Fruit fly (Drosophila melanogaster) whole organism, embryonic: ENCODE results near the gene CG13920.

ENCODE experiments used
- B-H1 ChIP-seq: fragments of 200-800 bp; sonication (Bioruptor generic); IDR thresholded peaks from 3 replicates; pipeline ENCODE4 v1.3.6; 2022; ENCODE audit warnings: missing biosample characterization, missing genetic modification characterization
- CG10431 ChIP-seq: fragments of 200-800 bp; sonication (Bioruptor generic); optimal IDR thresholded peaks from 3 replicates; lab custom pipeline; 2018; ENCODE audit warnings: missing biosample characterization, mild to moderate bottlenecking, missing genetic modification characterization
- CG11085 ChIP-seq: fragments of 200-800 bp; sonication (Bioruptor generic); IDR thresholded peaks from 2 replicates; pipeline ENCODE4 v1.3.6; 2022; ENCODE audit warnings: missing biosample characterization, missing genetic modification characterization
- CG11093 ChIP-seq: fragments of 200-800 bp; sonication (Bioruptor generic); IDR thresholded peaks from 3 replicates; pipeline ENCODE4 v1.3.6; 2022; ENCODE audit warnings: missing biosample characterization, missing genetic modification characterization
- CG11456 ChIP-seq: fragments of 200-800 bp; sonication (Bioruptor generic); IDR thresholded peaks from 3 replicates; pipeline ENCODE4 v1.3.6; 2022; ENCODE audit warnings: missing biosample characterization, missing genetic modification characterization
- CG13624 ChIP-seq: fragments of 200-800 bp; sonication (Bioruptor generic); optimal IDR thresholded peaks from 2 replicates; lab custom pipeline; 2016; ENCODE audit warnings: missing biosample characterization, missing genetic modification characterization
- CG13775 ChIP-seq: fragments of 200-800 bp; sonication (Bioruptor generic); optimal IDR thresholded peaks from 3 replicates; lab custom pipeline; 2017; ENCODE audit warnings: missing biosample characterization, mild to moderate bottlenecking, missing genetic modification characterization
- CG14014 ChIP-seq: fragments of 200-800 bp; sonication (Bioruptor generic); IDR thresholded peaks from 2 replicates; pipeline ENCODE4 v1.3.6; 2022; ENCODE audit warnings: missing biosample characterization, missing genetic modification characterization
- CG15696 ChIP-seq: fragments of 200-800 bp; sonication (Bioruptor generic); optimal IDR thresholded peaks from 2 replicates; lab custom pipeline; 2019; ENCODE audit warnings: missing biosample characterization, mild to moderate bottlenecking, missing genetic modification characterization, moderate library complexity
- CG1602 ChIP-seq: fragments of 200-800 bp; sonication (Bioruptor generic); optimal IDR thresholded peaks from 3 replicates; lab custom pipeline; 2016; ENCODE audit warnings: missing biosample characterization, missing genetic modification characterization
- CG1603 ChIP-seq: fragments of 200-800 bp; sonication (Bioruptor generic); optimal IDR thresholded peaks from 2 replicates; lab custom pipeline; 2019; ENCODE audit warnings: missing biosample characterization, mild to moderate bottlenecking, missing genetic modification characterization, moderate library complexity
- CG1647 ChIP-seq: fragments of 200-800 bp; sonication (Bioruptor generic); optimal IDR thresholded peaks from 3 replicates; lab custom pipeline; 2016; ENCODE audit warnings: missing biosample characterization, missing genetic modification characterization
- CG17385 ChIP-seq: fragments of 200-800 bp; sonication (Bioruptor generic); optimal IDR thresholded peaks from 3 replicates; lab custom pipeline; 2018; ENCODE audit warnings: missing biosample characterization, mild to moderate bottlenecking, missing genetic modification characterization
- CG30431 ChIP-seq: fragments of 200-800 bp; sonication (Bioruptor generic); optimal IDR thresholded peaks from 2 replicates; lab custom pipeline; 2017; ENCODE audit warnings: missing biosample characterization, missing genetic modification characterization
- CG4424 ChIP-seq: fragments of 200-800 bp; sonication (Bioruptor generic); optimal IDR thresholded peaks from 3 replicates; lab custom pipeline; 2016; ENCODE audit warnings: missing biosample characterization, missing genetic modification characterization
- CG5953 ChIP-seq: fragments of 200-800 bp; sonication (Bioruptor generic); IDR thresholded peaks from 2 replicates; pipeline ENCODE4 v1.3.6; 2022; ENCODE audit warnings: missing biosample characterization, missing genetic modification characterization
- CG6689 ChIP-seq: fragments of 200-800 bp; sonication (Bioruptor generic); IDR thresholded peaks from 2 replicates; pipeline ENCODE4 v1.3.6; 2022; ENCODE audit warnings: missing biosample characterization, missing genetic modification characterization
- CG7786 ChIP-seq: fragments of 200-800 bp; sonication (Bioruptor generic); optimal IDR thresholded peaks from 2 replicates; lab custom pipeline; 2016; ENCODE audit warnings: missing biosample characterization, missing genetic modification characterization
- CG7963 ChIP-seq: fragments of 200-800 bp; sonication (Bioruptor generic); IDR thresholded peaks from 3 replicates; pipeline ENCODE4 v1.3.6; 2022; ENCODE audit warnings: missing biosample characterization, missing genetic modification characterization; ENCODE audit not compliant: partially characterized antibody
- CG8944 ChIP-seq: fragments of 200-800 bp; sonication (Bioruptor generic); optimal IDR thresholded peaks from 3 replicates; lab custom pipeline; 2016; ENCODE audit warnings: missing biosample characterization, missing genetic modification characterization
- CG9727 ChIP-seq: fragments of 200-800 bp; sonication (Bioruptor generic); optimal IDR thresholded peaks from 3 replicates; lab custom pipeline; 2017; ENCODE audit warnings: missing biosample characterization, mild to moderate bottlenecking, missing genetic modification characterization
- CG9932 ChIP-seq: fragments of 200-800 bp; sonication (Bioruptor generic); IDR thresholded peaks from 2 replicates; pipeline ENCODE4 v1.3.6; 2022; ENCODE audit warnings: missing biosample characterization, missing genetic modification characterization
- D19B ChIP-seq: fragments of 200-800 bp; sonication (Bioruptor generic); optimal IDR thresholded peaks from 2 replicates; lab custom pipeline; 2017; ENCODE audit warnings: missing biosample characterization, mild to moderate bottlenecking, missing genetic modification characterization
- Dfd ChIP-seq, 2 experiments: fragments of >200 bp; optimal IDR thresholded peaks; 2 replicates each; lab custom pipeline; 2017; ENCODE audit warnings: missing biosample characterization in 2 of 2, missing genetic modification characterization in 2 of 2
- ERR ChIP-seq: fragments of 200-800 bp; sonication (Bioruptor generic); optimal IDR thresholded peaks from 2 replicates; lab custom pipeline; 2016; ENCODE audit warnings: missing biosample characterization, missing genetic modification characterization
- Gug ChIP-seq: fragments of 200-800 bp; sonication (Bioruptor generic); IDR thresholded peaks from 4 replicates; pipeline ENCODE4 v1.3.6; 2022; ENCODE audit warnings: missing biosample characterization, missing genetic modification characterization
- HLHmδ ChIP-seq: fragments of 200-800 bp; sonication (Bioruptor generic); optimal IDR thresholded peaks from 2 replicates; lab custom pipeline; 2018; ENCODE audit warnings: missing biosample characterization, mild to moderate bottlenecking, missing genetic modification characterization, moderate library complexity
- Hr3 ChIP-seq: fragments of 200-800 bp; sonication (Bioruptor generic); optimal IDR thresholded peaks from 3 replicates; lab custom pipeline; 2016; ENCODE audit warnings: missing biosample characterization, missing genetic modification characterization
- Lim3 ChIP-seq: fragments of 200-800 bp; sonication (Bioruptor generic); IDR thresholded peaks from 2 replicates; pipeline ENCODE4 v1.3.6; 2022; ENCODE audit warnings: missing biosample characterization, missing genetic modification characterization
- NC2α ChIP-seq: fragments of 200-800 bp; sonication (Bioruptor generic); optimal IDR thresholded peaks from 2 replicates; lab custom pipeline; 2016; ENCODE audit warnings: missing biosample characterization, missing genetic modification characterization
- NFAT ChIP-seq: fragments of 200-800 bp; sonication (Bioruptor generic); IDR thresholded peaks from 2 replicates; pipeline ENCODE4 v1.3.6; 2022; ENCODE audit warnings: missing biosample characterization, missing genetic modification characterization
- Optix ChIP-seq: fragments of 200-800 bp; sonication (Bioruptor generic); IDR thresholded peaks from 3 replicates; pipeline ENCODE4 v1.3.6; 2022; ENCODE audit warnings: missing biosample characterization, missing genetic modification characterization
- Taf1 ChIP-seq: fragments of 200-800 bp; sonication (Bioruptor generic); IDR thresholded peaks from 2 replicates; pipeline ENCODE4 v1.3.6; 2022; ENCODE audit warnings: missing biosample characterization, missing genetic modification characterization
- Xrp1 ChIP-seq: fragments of 200-800 bp; sonication (Bioruptor generic); IDR thresholded peaks from 2 replicates; pipeline ENCODE4 v1.3.6; 2022; ENCODE audit warnings: missing biosample characterization, missing genetic modification characterization
- ase ChIP-seq: fragments of 200-800 bp; sonication (Bioruptor generic); IDR thresholded peaks from 3 replicates; pipeline ENCODE4 v1.3.6; 2022; ENCODE audit warnings: missing biosample characterization, missing genetic modification characterization
- ato ChIP-seq: fragments of 200-800 bp; sonication (Bioruptor generic); IDR thresholded peaks from 2 replicates; pipeline ENCODE4 v1.3.6; 2022; ENCODE audit warnings: missing biosample characterization, missing genetic modification characterization; ENCODE audit not compliant: partially characterized antibody
- bsh ChIP-seq, 2 experiments: fragments of 200-800 bp; sonication (Bioruptor generic); optimal IDR thresholded peaks; 2 replicates each; lab custom pipeline; 2017 to 2018; ENCODE audit warnings: mild to moderate bottlenecking in 2 of 2, missing biosample characterization in 2 of 2, missing genetic modification characterization in 2 of 2, moderate library complexity in 1 of 2
- chif ChIP-seq, 2 experiments: fragments of 200-800 bp; sonication (Bioruptor generic); optimal IDR thresholded peaks; 3 replicates each; lab custom pipeline; 2016; ENCODE audit warnings: missing biosample characterization in 2 of 2, missing genetic modification characterization in 2 of 2
- chn ChIP-seq: fragments of 200-800 bp; sonication (Bioruptor generic); optimal IDR thresholded peaks from 2 replicates; lab custom pipeline; 2016; ENCODE audit warnings: missing biosample characterization, missing genetic modification characterization
- corto ChIP-seq: fragments of 200-800 bp; sonication (Bioruptor generic); optimal IDR thresholded peaks from 2 replicates; lab custom pipeline; 2016; ENCODE audit warnings: missing biosample characterization, mild to moderate bottlenecking, missing genetic modification characterization, moderate library complexity
- danr ChIP-seq: fragments of 200-800 bp; sonication (Bioruptor generic); IDR thresholded peaks from 2 replicates; pipeline ENCODE4 v1.3.6; 2022; ENCODE audit warnings: missing biosample characterization, missing genetic modification characterization
- fd102C ChIP-seq: fragments of 200-800 bp; sonication (Bioruptor generic); optimal IDR thresholded peaks from 2 replicates; lab custom pipeline; 2018; ENCODE audit warnings: missing biosample characterization, mild to moderate bottlenecking, missing genetic modification characterization, moderate library complexity
- fd3F ChIP-seq: fragments of 200-800 bp; sonication (Bioruptor generic); optimal IDR thresholded peaks from 2 replicates; lab custom pipeline; 2018; ENCODE audit warnings: missing biosample characterization, mild to moderate bottlenecking, missing genetic modification characterization, moderate library complexity
- her ChIP-seq: fragments of 200-800 bp; sonication (Bioruptor generic); optimal IDR thresholded peaks from 2 replicates; lab custom pipeline; 2016; ENCODE audit warnings: missing biosample characterization, missing genetic modification characterization
- lov ChIP-seq, 2 experiments: fragments of 200-800 bp in 1 of 2; fragments of >200 bp in 1 of 2; sonication (Bioruptor generic) in 1 of 2; IDR thresholded peaks in 1 of 2; optimal IDR thresholded peaks in 1 of 2; 2 replicates in 1 of 2; 3 replicates in 1 of 2; pipeline versions ENCODE4 v1.3.6 to Lab custom; 2017 to 2022; ENCODE audit warnings: missing biosample characterization in 1 of 2, missing genetic modification characterization in 1 of 2
- phol ChIP-seq: fragments of 200-800 bp; sonication (Bioruptor generic); optimal IDR thresholded peaks from 3 replicates; lab custom pipeline; 2018; ENCODE audit warnings: missing biosample characterization, mild to moderate bottlenecking, missing genetic modification characterization, moderate library complexity
- ranshi ChIP-seq: fragments of 200-800 bp; sonication (Bioruptor generic); IDR thresholded peaks from 2 replicates; pipeline ENCODE4 v1.3.6; 2022; ENCODE audit warnings: missing biosample characterization, missing genetic modification characterization
- repo ChIP-seq: fragments of 200-800 bp; sonication (Bioruptor generic); optimal IDR thresholded peaks from 2 replicates; lab custom pipeline; 2016; ENCODE audit warnings: missing biosample characterization, missing genetic modification characterization
- shn ChIP-seq: fragments of 200-800 bp; sonication (Bioruptor generic); optimal IDR thresholded peaks from 3 replicates; lab custom pipeline; 2016; ENCODE audit warnings: missing biosample characterization, missing genetic modification characterization
- sisA ChIP-seq: fragments of 200-800 bp; sonication (Bioruptor generic); IDR thresholded peaks from 2 replicates; pipeline ENCODE4 v1.3.6; 2022; ENCODE audit warnings: missing biosample characterization, missing genetic modification characterization
- ttk ChIP-seq: fragments of 200-800 bp; sonication (Bioruptor generic); IDR thresholded peaks from 2 replicates; pipeline ENCODE4 v2.1.2; 2022; ENCODE audit warnings: missing biosample characterization, missing genetic modification characterization
- usp ChIP-seq: fragments of >200 bp; optimal IDR thresholded peaks from 2 replicates; lab custom pipeline; 2017; ENCODE audit warnings: missing biosample characterization, missing genetic modification characterization

Gene CG13920

dm6 chr3L:1609611-1610010 lies 39.1 kb upstream of the CG13920 start (continued):
- TF ChIP-seq CG6689 (peak; percentile 44; the same call in 1 of the 2 replicates), CG30431 (GFP tag; lab: Kevin White, UChicago) (no peak), HLHmδ (GFP tag; lab: Kevin White, UChicago) (no peak), fd3F (GFP tag; lab: Kevin White, UChicago) (peak; percentile 20), bsh (GFP tag; optimal IDR thresholded peaks at IDR 0.05; lab: Kevin White, UChicago) (no peak), CG15696 (no peak), ase (no peak), CG14014 (GFP tag; lab: Robert Waterston, UW) (peak; percentile 54), B-H1 (no peak), ERR (GFP tag; lab: Kevin White, UChicago) (no peak), shn (GFP tag; lab: Kevin White, UChicago) (peak; percentile 1), CG10431 (no peak), Gug (GFP tag; lab: Robert Waterston, UW) (peak; percentile 57; the same call in 2 of the 4 replicates), CG9727 (GFP tag; lab: Kevin White, UChicago) (peak; percentile 55), lov (optimal IDR thresholded peaks at IDR 0.05; lab: Kevin White, UChicago) (no peak), lov (GFP tag; IDR thresholded peaks at IDR 0.05; lab: Robert Waterston, UW) (no peak), CG13624 (GFP tag; lab: Kevin White, UChicago) (peak; percentile 29), fd102C (GFP tag; lab: Kevin White, UChicago) (no peak), ttk (GFP tag; lab: Robert Waterston, UW) (no peak), CG11085 (GFP tag; lab: Robert Waterston, UW) (0 out of 2 replicates have a peak, but pooled peaks have one; percentile 38), corto (GFP tag; lab: Kevin White, UChicago) (no peak), CG11093 (GFP tag; lab: Robert Waterston, UW) (no peak), ato (no peak), repo (no peak), CG7963 (GFP tag; lab: Robert Waterston, UW) (no peak), NFAT (GFP tag; lab: Robert Waterston, UW) (peak; percentile 55; the same call in 1 of the 2 replicates), chn (GFP tag; lab: Kevin White, UChicago) (no peak), CG7786 (GFP tag; lab: Kevin White, UChicago) (peak; percentile 29), Dfd (GFP tag; optimal IDR thresholded peaks at IDR 0.05; lab: Kevin White, UChicago) (no peak), CG17385 (GFP tag; lab: Kevin White, UChicago) (peak; percentile 9), Hr3 (GFP tag; lab: Kevin White, UChicago) (no peak), Taf1 (GFP tag; lab: Robert Waterston, UW) (0 out of 2 replicates have a peak, but pooled peaks have one; percentile 10), her (GFP tag; lab: Kevin White, UChicago) (no peak), CG8944 (no peak), usp (no peak), chif (GFP tag; optimal IDR thresholded peaks at IDR 0.05; lab: Kevin White, UChicago) (peak in 1 of 2 experiments; percentile 13), Xrp1 (GFP tag; lab: Robert Waterston, UW) (no peak), ranshi (GFP tag; lab: Robert Waterston, UW) (peak; percentile 27; the same call in 1 of the 2 replicates), CG4424 (GFP tag; lab: Kevin White, UChicago) (peak; percentile 12), CG1603 (tag; lab: Kevin White, UChicago) (no peak), Optix (no peak), CG1602 (no peak), phol (tag; lab: Kevin White, UChicago) (peak; percentile 34), NC2α (GFP tag; lab: Kevin White, UChicago) (no peak), CG9932 (GFP tag; lab: Robert Waterston, UW) (peak; percentile 68), CG11456 (peak; percentile 38; the same call in 1 of the 3 replicates), D19B (GFP tag; lab: Kevin White, UChicago) (peak; percentile 34), CG5953 (GFP tag; lab: Robert Waterston, UW) (no peak), Lim3 (GFP tag; lab: Robert Waterston, UW) (no peak), CG1647 (GFP tag; lab: Kevin White, UChicago) (no peak), sisA (GFP tag; lab: Robert Waterston, UW) (peak; percentile 24; the same call in 1 of the 2 replicates), danr (GFP tag; lab: Robert Waterston, UW) (no peak), CG13775 (peak; percentile 46)
